Fruit fly (Drosophila melanogaster) S2 (cell line): ENCODE results near the gene CG6712.

Experiments used
- CG8478 ChIP-seq: fragments of >200 bp; optimal IDR thresholded peaks from 2 replicates; lab custom pipeline; 2018
- CTCF ChIP-seq, 2 experiments: fragments of >200 bp; optimal IDR thresholded peaks; 2 replicates each; lab custom pipeline; 2018

The CG6712 gene

dm6 chr2L:12096396-12096813, at the start of gene CG6712, which contains the start of gene Mt2:
CG6712 (minus strand) TSS chr2L:12096511.
Mt2 (plus strand) TSS chr2L:12096525.
- no peak for TF ChIP-seq CG8478 (lab: Kevin White, UChicago)
- TF ChIP-seq CTCF (optimal IDR thresholded peaks at IDR 0.05; lab: Kevin White, UChicago): no peak

- TF ChIP-seq CTCF (optimal IDR thresholded peaks at IDR 0.05; lab: Kevin White, UChicago) (no peak), CG8478 (lab: Kevin White, UChicago) (no peak)
These were observed 46.1 kb upstream of the CG6712 start, which contains the start of gene CG31760 for dm6 chr2L:12142439-12142838. CG31760 (plus strand) TSS chr2L:12142780.

- TF ChIP-seq CG8478 (lab: Kevin White, UChicago) (no peak), CTCF (optimal IDR thresholded peaks at IDR 0.05; lab: Kevin White, UChicago) (no peak)
These were observed 41.4 kb upstream of the CG6712 start, which contains the start of gene Gr33a for dm6 chr2L:12137708-12138107. Gr33a (plus strand) TSS chr2L:12138008.

- TF ChIP-seq CG8478 (lab: Kevin White, UChicago) (no peak), CTCF (optimal IDR thresholded peaks at IDR 0.05; lab: Kevin White, UChicago) (no peak)
These were observed 37.7 kb upstream of the CG6712 start for dm6 chr2L:12134125-12134378.

DNA sequence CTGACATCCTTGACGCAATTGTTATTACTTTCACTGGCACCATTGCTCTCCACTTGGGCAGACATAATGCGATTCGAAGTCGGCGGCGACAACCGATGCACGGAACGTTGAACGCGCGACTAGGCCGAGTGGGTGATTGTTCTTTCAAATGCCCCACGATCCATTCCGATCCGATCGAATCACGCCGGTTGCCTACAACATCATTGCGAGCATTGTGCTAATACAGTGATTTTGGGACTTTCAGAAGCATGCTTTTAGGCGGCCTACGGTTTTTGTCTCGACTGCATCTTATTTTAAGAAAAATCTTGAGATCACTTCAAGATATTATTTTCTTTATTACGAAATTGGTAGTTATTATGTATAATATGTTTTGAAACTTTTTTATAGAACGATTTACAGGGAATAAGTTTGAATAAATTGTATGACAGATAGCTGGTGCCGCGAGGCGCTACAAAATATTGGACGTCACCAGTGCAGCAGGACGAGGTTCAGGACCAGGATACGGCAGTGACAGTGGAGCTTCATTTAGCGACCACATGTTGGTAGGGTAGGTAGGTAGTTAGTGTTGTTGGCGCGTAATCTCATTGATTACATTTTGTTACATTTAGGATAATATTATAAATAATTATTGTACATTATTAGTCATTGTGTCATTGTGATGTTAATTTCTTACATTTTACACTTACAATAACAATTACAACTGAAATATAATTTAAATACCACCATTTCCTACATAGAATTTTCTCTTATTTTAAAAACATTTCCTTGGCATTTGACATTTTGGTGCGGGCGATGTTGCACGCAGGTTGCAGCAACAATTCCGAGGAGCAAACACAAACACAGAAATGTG, 37.2 kb upstream of the CG6712 start, which contains the start of gene rho-6:
rho-6 (minus strand) TSS at position 137 of the 850 bp plus-strand sequence.
- TF ChIP-seq CTCF (optimal IDR thresholded peaks at IDR 0.05; lab: Kevin White, UChicago) (no peak), CG8478 (lab: Kevin White, UChicago) (no peak)

- TF ChIP-seq CTCF (optimal IDR thresholded peaks at IDR 0.05; lab: Kevin White, UChicago) (no peak), CG8478 (lab: Kevin White, UChicago) (no peak)
These were observed 23.7 kb upstream of the CG6712 start for dm6 chr2L:12120000-12120399.

DNA sequence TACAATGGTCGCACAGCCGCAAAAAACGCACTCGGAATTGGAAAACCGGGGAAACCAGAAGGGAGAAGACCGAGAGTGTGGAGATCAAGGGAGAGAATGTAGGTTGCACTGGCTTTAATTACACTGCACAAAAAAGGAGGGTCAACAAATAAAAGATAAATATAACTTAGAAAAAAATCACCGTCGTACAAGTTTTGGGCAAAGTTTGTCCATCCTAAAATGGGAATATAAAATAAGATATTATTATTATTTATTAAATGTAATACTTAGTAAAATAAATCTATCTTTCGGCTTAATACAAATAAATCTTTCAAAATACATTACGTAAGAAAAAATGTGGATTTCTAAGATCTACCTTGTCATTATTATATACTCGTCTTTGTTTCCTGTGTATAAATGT, 19.5 kb upstream of the CG6712 start:
- TF ChIP-seq CTCF (optimal IDR thresholded peaks at IDR 0.05; lab: Kevin White, UChicago): no peak
- no peak for TF ChIP-seq CG8478 (lab: Kevin White, UChicago)

DNA sequence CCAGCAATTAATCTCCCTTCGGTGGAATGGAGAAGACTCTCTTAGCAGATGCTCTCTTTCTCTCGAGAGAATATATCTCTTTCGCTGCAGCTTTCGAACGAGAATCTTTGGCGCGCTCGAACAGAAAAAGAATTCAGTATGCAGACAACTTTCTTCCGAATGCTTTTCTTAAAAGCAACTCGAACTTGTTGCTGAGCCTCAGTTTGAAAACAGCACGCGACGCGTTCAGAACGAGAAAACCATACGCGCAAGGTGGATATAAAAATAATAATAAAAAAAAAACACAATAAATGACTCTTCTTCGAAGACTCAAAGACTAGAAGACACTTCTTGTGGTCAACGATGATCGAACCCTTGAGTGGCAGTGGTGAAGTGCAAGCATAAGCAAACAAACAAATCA, 17.8 kb upstream of the CG6712 start, which contains the start of gene CG17211:
CG17211 (plus strand) TSS at position 202 of the 400 bp plus-strand sequence.
- TF ChIP-seq CTCF (optimal IDR thresholded peaks at IDR 0.05; lab: Kevin White, UChicago) (no peak), CG8478 (lab: Kevin White, UChicago) (no peak)

DNA sequence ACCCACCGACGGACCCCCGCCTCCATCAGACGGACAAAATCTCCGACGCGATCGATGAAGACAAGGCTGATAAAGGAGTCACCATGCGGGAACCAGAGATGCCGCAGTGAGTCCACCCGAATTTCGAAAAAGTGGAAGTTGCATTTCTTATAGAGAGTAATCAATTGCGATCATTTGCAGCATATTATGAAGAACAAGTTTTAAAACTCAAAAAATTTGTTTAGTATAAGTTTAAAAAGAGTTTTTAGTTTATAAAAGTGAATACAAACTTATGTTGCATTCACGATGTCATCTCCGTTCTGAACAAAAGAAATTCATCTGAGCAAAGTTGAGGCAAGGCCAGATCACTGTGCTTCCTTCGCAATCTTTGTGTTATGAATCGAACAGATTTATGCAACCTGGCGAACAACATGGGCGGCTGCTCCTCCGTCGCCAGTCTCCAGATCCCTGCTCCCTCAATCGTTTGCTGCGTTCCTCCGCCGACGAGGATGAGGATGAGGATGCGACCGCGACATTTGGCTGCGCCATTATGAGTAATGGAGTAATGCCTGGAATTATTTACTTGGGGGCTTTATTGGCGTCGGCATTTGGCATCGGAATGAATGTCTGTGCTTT, 16.7 kb upstream of the CG6712 start:
- TF ChIP-seq CG8478 (lab: Kevin White, UChicago) (no peak), CTCF (optimal IDR thresholded peaks at IDR 0.05; lab: Kevin White, UChicago) (no peak)

DNA sequence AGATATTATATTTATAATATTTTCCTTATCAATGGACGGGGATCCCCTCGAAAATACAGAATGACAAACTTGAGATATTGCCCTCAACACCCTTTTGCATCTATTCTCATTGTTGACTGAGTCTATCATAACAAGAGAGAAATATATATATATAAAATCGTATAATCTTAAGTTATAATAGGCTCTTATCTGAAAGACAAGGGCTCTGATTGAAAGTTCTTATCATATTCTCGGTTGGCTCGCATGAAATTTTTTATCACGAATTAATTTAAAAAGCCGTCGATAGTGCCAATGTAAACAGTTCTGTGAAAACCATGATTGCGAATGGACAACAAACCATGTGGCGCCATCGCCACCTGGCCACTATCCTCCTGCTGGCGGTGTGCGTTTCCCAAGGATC, 14.5 kb upstream of the CG6712 start, which contains the start of gene Phae2:
Phae2 (plus strand) TSS at position 301 of the 400 bp plus-strand sequence.
- no peak for TF ChIP-seq CTCF (optimal IDR thresholded peaks at IDR 0.05; lab: Kevin White, UChicago)
- TF ChIP-seq CG8478 (lab: Kevin White, UChicago): no peak

DNA sequence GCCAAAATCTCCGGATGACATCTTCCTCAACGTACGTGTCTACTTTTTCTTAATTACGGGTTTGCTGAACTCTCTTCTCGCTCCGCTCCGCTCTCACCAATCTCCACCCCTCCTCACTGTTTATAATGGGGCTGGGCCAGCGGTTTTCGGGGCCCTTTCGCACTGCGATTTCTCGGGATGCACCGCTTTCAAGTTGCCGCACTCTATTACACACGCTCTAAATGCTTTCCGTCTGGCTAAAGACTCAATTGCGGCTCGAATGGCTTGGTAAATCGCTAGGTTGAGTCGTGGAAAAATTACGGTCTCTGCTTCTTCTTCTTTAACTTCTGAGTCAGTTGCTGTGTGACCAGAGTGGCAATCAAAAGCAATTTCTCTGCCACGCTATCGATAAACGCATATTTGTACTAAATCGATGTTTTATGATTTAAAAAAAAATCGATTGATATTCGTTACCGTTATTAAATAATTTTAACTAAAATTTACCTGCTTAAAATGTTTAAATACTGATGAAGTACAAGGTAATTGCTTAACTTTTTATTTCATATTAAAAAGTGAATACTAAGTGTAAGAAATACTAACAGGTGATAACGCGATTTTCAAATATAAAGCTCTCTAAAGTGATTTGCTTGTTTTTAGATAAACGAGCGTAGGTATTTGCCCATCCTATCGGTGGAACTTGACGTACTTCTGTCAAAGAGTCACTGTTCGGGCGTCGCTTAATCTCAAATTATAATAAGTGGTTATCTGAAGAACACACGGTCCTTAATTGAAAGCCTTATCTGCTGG, 12.7 kb upstream of the CG6712 start, which contains the start of the genes Rab6 and Phae1:
Rab6 (minus strand) TSS at position 338 of the 786 bp plus-strand sequence.
Phae1 (plus strand) TSS at position 639 of the 786 bp plus-strand sequence.
- no peak for TF ChIP-seq CG8478 (lab: Kevin White, UChicago)
- peak in 1 of 2 experiments; percentile 4 for TF ChIP-seq CTCF (optimal IDR thresholded peaks at IDR 0.05; lab: Kevin White, UChicago)

dm6 chr2L:12107087-12107486, 10.8 kb upstream of the CG6712 start:
- no peak for TF ChIP-seq CTCF (optimal IDR thresholded peaks at IDR 0.05; lab: Kevin White, UChicago)
- no peak for TF ChIP-seq CG8478 (lab: Kevin White, UChicago)

dm6 chr2L:12103231-12104210, 7.2 kb upstream of the CG6712 start, which contains the start of the genes Patsas and ThrRS:
Patsas (minus strand) TSS chr2L:12103285.
ThrRS (plus strand) TSS chr2L:12103751.
- no peak for TF ChIP-seq CG8478 (lab: Kevin White, UChicago)
- TF ChIP-seq CTCF (optimal IDR thresholded peaks at IDR 0.05; lab: Kevin White, UChicago): peak in 1 of 2 experiments; percentile 10
